Fruit fly (Drosophila melanogaster): ENCODE measurements around the gene CG8032.

- TF ChIP-seq CG7101 (tag; optimal IDR thresholded peaks at IDR 0.05) (no peak), cnc (optimal IDR thresholded peaks at IDR 0.05) (no peak), ovo (GFP tag; optimal IDR thresholded peaks at IDR 0.05) (no peak)
Observed at dm6 chr3R:8699230-8699629, 35.3 kb downstream of the CG8032 start.
